Worm (Caenorhabditis elegans): ENCODE data around the gene C30A5.16.

- TF ChIP-seq flt-1 (GFP tag; IDR thresholded peaks at IDR 0.05) (no peak), tbx-37 (GFP tag; conservative IDR thresholded peaks at IDR 0.05) (no peak), pes-1 (GFP tag; IDR thresholded peaks at IDR 0.05) (no peak), F13C5.2 (tag; optimal IDR thresholded peaks at IDR 0.05) (no peak), ceh-36 (tag; optimal IDR thresholded peaks at IDR 0.05) (no peak), hnd-1 (tag; optimal IDR thresholded peaks at IDR 0.05) (no peak), ama-1 (optimal IDR thresholded peaks at IDR 0.05) (no peak), tbx-11 (GFP tag; IDR thresholded peaks at IDR 0.05) (no peak), hmg-4 (GFP tag; optimal IDR thresholded peaks at IDR 0.05) (no peak), sea-1 (GFP tag; conservative IDR thresholded peaks at IDR 0.05) (no peak), ceh-13 (GFP tag; optimal IDR thresholded peaks at IDR 0.05) (no peak)
These were observed 26.0 kb downstream of the C30A5.16 start, which contains the start of the genes pbs-6 and cids-1 for ce11 chrIII:8244052-8244451.
